Fruit fly (Drosophila melanogaster) S2 (cell line): Measurements from ENCODE around the gene Zip99C.

Experiments
- CG8478 ChIP-seq: fragments of >200 bp; optimal IDR thresholded peaks from 2 replicates; lab custom pipeline; 2018
- CTCF ChIP-seq, 2 experiments: fragments of >200 bp; optimal IDR thresholded peaks; 2 replicates each; lab custom pipeline; 2018

DNA sequence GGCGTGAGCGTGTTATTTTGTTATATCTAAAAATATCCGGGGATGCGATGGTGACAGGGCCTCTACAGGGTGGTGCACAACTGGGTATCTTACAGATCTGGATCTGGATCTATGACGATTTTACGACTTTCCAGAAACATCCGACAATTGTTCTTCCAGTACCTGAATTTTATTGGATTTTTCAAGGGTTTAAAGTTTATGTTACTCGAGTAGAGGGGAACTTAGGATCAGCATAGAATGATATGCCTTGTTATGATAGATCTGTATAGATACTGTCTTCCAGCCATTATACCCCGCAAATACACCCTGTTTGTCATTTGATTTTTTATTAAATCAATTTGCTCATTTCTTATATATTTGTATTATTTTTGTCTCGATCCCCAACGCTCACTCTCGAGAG is 25.7 kb upstream of the Zip99C start:
- TF ChIP-seq CTCF (optimal IDR thresholded peaks at IDR 0.05; lab: Kevin White, UChicago) (no peak), CG8478 (no peak)
